Worm (Caenorhabditis elegans): ENCODE measurements around the gene ssu-1.

The ssu-1 gene

ce11 chrV:20151432-20151831 is 18.4 kb upstream of the ssu-1 start, which contains the start of gene F19B2.7:
Gene F19B2.7 (plus strand): TSS chrV:20151732.
- TF ChIP-seq hlh-6 (tag; optimal IDR thresholded peaks at IDR 0.05) (no peak), K02D7.2 (tag; optimal IDR thresholded peaks at IDR 0.05) (no peak), sdc-2 (tag; optimal IDR thresholded peaks at IDR 0.05) (no peak), Y22D7AL.16 (tag; optimal IDR thresholded peaks at IDR 0.05) (no peak), unc-3 (GFP tag; conservative IDR thresholded peaks at IDR 0.05) (no peak), unc-3 (tag; optimal IDR thresholded peaks at IDR 0.05) (no peak), ceh-31 (tag; optimal IDR thresholded peaks at IDR 0.05) (no peak), ceh-6 (GFP tag; optimal IDR thresholded peaks at IDR 0.05) (no peak), ceh-45 (GFP tag; IDR thresholded peaks at IDR 0.05) (no peak), ceh-48 (tag; optimal IDR thresholded peaks at IDR 0.05) (no peak), fkh-10 (GFP tag; optimal IDR thresholded peaks at IDR 0.05) (no peak), lim-6 (tag; optimal IDR thresholded peaks at IDR 0.05) (no peak), ceh-22 (tag; optimal IDR thresholded peaks at IDR 0.05) (no peak), unc-86 (tag; optimal IDR thresholded peaks at IDR 0.05) (no peak), ama-1 (optimal IDR thresholded peaks at IDR 0.05) (no peak), K09A11.1 (tag; optimal IDR thresholded peaks at IDR 0.05; ENCODE audit: insufficient read depth) (no peak), gmeb-2 (tag; optimal IDR thresholded peaks at IDR 0.05) (no peak), eyg-1 (tag; optimal IDR thresholded peaks at IDR 0.05) (no peak), sox-4 (tag; optimal IDR thresholded peaks at IDR 0.05) (no peak)

ce11 chrV:20147662-20148245 is 14.7 kb upstream of the ssu-1 start, which contains the start of gene Y113G7A.13:
Gene Y113G7A.13 (plus strand): TSS chrV:20148195.
- TF ChIP-seq ceh-30 (tag; optimal IDR thresholded peaks at IDR 0.05) (no peak), elt-2 (tag; optimal IDR thresholded peaks at IDR 0.05) (peak; percentile 42)

- TF ChIP-seq pag-3 (tag; optimal IDR thresholded peaks at IDR 0.05; ENCODE audit: borderline replicate concordance) (no peak), sox-4 (tag; optimal IDR thresholded peaks at IDR 0.05) (no peak), che-1 (tag; optimal IDR thresholded peaks at IDR 0.05) (no peak), ahr-1 (tag; optimal IDR thresholded peaks at IDR 0.05) (no peak), ceh-34 (tag; optimal IDR thresholded peaks at IDR 0.05) (no peak), lim-6 (tag; optimal IDR thresholded peaks at IDR 0.05) (no peak), ttx-3 (tag; optimal IDR thresholded peaks at IDR 0.05) (no peak), unc-42 (tag; optimal IDR thresholded peaks at IDR 0.05) (no peak), sox-2 (GFP tag; IDR thresholded peaks at IDR 0.05) (no peak)
These were observed 10.6 kb upstream of the ssu-1 start for ce11 chrV:20143711-20144110.

- no peak for TF ChIP-seq hlh-15 (tag; optimal IDR thresholded peaks at IDR 0.05)
These were observed 9.2 kb upstream of the ssu-1 start, which contains the start of gene Y113G7A.12 for ce11 chrV:20142285-20142684. Gene Y113G7A.12 (plus strand): TSS chrV:20142585.

- TF ChIP-seq hlh-13 (GFP tag; optimal IDR thresholded peaks at IDR 0.05), result no peak
- TF ChIP-seq pros-1 (tag; optimal IDR thresholded peaks at IDR 0.05), result no peak
- TF ChIP-seq K09A11.1 (tag; optimal IDR thresholded peaks at IDR 0.05; ENCODE audit: insufficient read depth), result no peak
- TF ChIP-seq eyg-1 (tag; optimal IDR thresholded peaks at IDR 0.05), result no peak
- no peak for TF ChIP-seq ceh-45 (GFP tag; IDR thresholded peaks at IDR 0.05)
- TF ChIP-seq pat-9 (tag; optimal IDR thresholded peaks at IDR 0.05), result no peak
- no peak for TF ChIP-seq tbx-7 (tag; optimal IDR thresholded peaks at IDR 0.05)
- no peak for TF ChIP-seq unc-86 (tag; optimal IDR thresholded peaks at IDR 0.05)
- no peak for TF ChIP-seq pag-3 (tag; optimal IDR thresholded peaks at IDR 0.05; ENCODE audit: borderline replicate concordance)
- no peak for TF ChIP-seq F13H6.1 (tag; optimal IDR thresholded peaks at IDR 0.05)
- no peak for TF ChIP-seq tbx-2 (tag; optimal IDR thresholded peaks at IDR 0.05)
- TF ChIP-seq rnt-1 (tag; optimal IDR thresholded peaks at IDR 0.05), result no peak
- TF ChIP-seq hlh-6 (tag; optimal IDR thresholded peaks at IDR 0.05), result no peak
These were observed 5.5 kb upstream of the ssu-1 start, which contains the start of gene Y113G7A.14 for ce11 chrV:20138407-20139044. Gene Y113G7A.14 (minus strand): TSS chrV:20138457.
